Worm (Caenorhabditis elegans) whole organism, L4 larva: ENCODE measurements around the gene unc-24.

ENCODE experiments used
- F37D6.2 ChIP-seq: sonication (generic microtip); optimal IDR thresholded peaks from 2 replicates; lab custom pipeline; 2016; ENCODE audit warnings: mild to moderate bottlenecking, missing genetic modification characterization, missing compliant biosample characterization
- F44E2.7 ChIP-seq: fragments of 200-800 bp; sonication (Bioruptor generic); IDR thresholded peaks from 2 replicates; pipeline ENCODE4 v2.1.2; 2022; ENCODE audit warnings: missing genetic modification characterization, missing compliant biosample characterization
- F49E8.2 ChIP-seq: sonication (generic microtip); optimal IDR thresholded peaks from 2 replicates; lab custom pipeline; 2016; ENCODE audit warnings: missing compliant biosample characterization, mild to moderate bottlenecking, missing genetic modification characterization, borderline replicate concordance
- T26A8.4 ChIP-seq: fragments of 200-800 bp; sonication (Bioruptor generic); IDR thresholded peaks from 2 replicates; pipeline ENCODE4 v1.3.6; 2022; ENCODE audit warnings: missing genetic modification characterization, missing compliant biosample characterization
- Y105C5A.15 ChIP-seq: fragments of 200-800 bp; sonication (Bioruptor generic); IDR thresholded peaks from 2 replicates; pipeline ENCODE4 v1.3.6; 2022; ENCODE audit warnings: missing genetic modification characterization, missing compliant biosample characterization
- Y48G9A.11 ChIP-seq: fragments of 200-800 bp; sonication (Bioruptor generic); IDR thresholded peaks from 2 replicates; pipeline ENCODE4 v1.3.6; 2022; ENCODE audit warnings: missing genetic modification reagents, missing genetic modification characterization, missing compliant biosample characterization
- ZK337.2 ChIP-seq: fragments of 200-800 bp; sonication (Bioruptor generic); IDR thresholded peaks from 2 replicates; pipeline ENCODE4 v1.3.6; 2022; ENCODE audit warnings: missing genetic modification reagents, missing genetic modification characterization, missing compliant biosample characterization
- aha-1 ChIP-seq: fragments of 150-350 bp; peaks from one replicate; lab custom pipeline; 2014; ENCODE audit warnings: missing biosample characterization, missing genetic modification characterization
- ceh-20 ChIP-seq: fragments of 200-800 bp; sonication (Bioruptor generic); IDR thresholded peaks from 2 replicates; pipeline ENCODE4 v1.3.6; 2022; ENCODE audit warnings: missing genetic modification reagents, missing genetic modification characterization, missing compliant biosample characterization
- ceh-44 ChIP-seq: fragments of 200-800 bp; sonication (Bioruptor generic); IDR thresholded peaks from 2 replicates; pipeline ENCODE4 v1.3.6; 2022; ENCODE audit warnings: missing genetic modification reagents, missing genetic modification characterization, missing compliant biosample characterization
- ctbp-1 ChIP-seq: fragments of 200-800 bp; sonication (Bioruptor generic); IDR thresholded peaks from 2 replicates; pipeline ENCODE4 v1.3.6; 2022; ENCODE audit warnings: missing genetic modification reagents, missing genetic modification characterization, missing compliant biosample characterization
- daf-16 ChIP-seq, 3 experiments: sonication (generic microtip); optimal IDR thresholded peaks; 2 replicates each; lab custom pipeline; 2016 to 2017; ENCODE audit warnings: missing genetic modification characterization in 3 of 3, missing genetic modification reagents in 3 of 3, mild to moderate bottlenecking in 2 of 3, missing compliant biosample characterization in 2 of 3, missing biosample characterization in 1 of 3, moderate library complexity in 1 of 3
- daf-19 ChIP-seq: fragments of 200-800 bp; sonication (Bioruptor generic); conservative IDR thresholded peaks from 2 replicates; pipeline ENCODE4 v1.3.6; 2022; ENCODE audit warnings: missing genetic modification characterization, missing compliant biosample characterization
- dmd-8 ChIP-seq: fragments of 200-800 bp; sonication (Bioruptor generic); IDR thresholded peaks from 2 replicates; pipeline ENCODE4 v1.3.6; 2022; ENCODE audit warnings: missing genetic modification characterization, missing compliant biosample characterization
- dmd-9 ChIP-seq: fragments of 200-800 bp; sonication (Bioruptor generic); IDR thresholded peaks from 2 replicates; pipeline ENCODE4 v1.3.6; 2022; ENCODE audit warnings: missing genetic modification reagents, missing genetic modification characterization, missing compliant biosample characterization
- dpl-1 ChIP-seq: fragments of 150-350 bp; optimal IDR thresholded peaks from 2 replicates; lab custom pipeline; 2014; ENCODE audit warnings: missing biosample characterization, missing genetic modification reagents, missing genetic modification characterization
- dve-1 ChIP-seq: sonication (generic microtip); optimal IDR thresholded peaks from 2 replicates; lab custom pipeline; 2017; ENCODE audit warnings: antibody characterized with exemption, mild to moderate bottlenecking, missing genetic modification characterization, missing compliant biosample characterization; ENCODE audit not compliant: insufficient read depth
- egl-43 ChIP-seq: fragments of 200-800 bp; sonication (Bioruptor generic); IDR thresholded peaks from 2 replicates; pipeline ENCODE4 v1.3.6; 2022; ENCODE audit warnings: missing genetic modification reagents, missing genetic modification characterization, missing compliant biosample characterization
- fos-1 ChIP-seq: fragments of 150-350 bp; optimal IDR thresholded peaks from 2 replicates; lab custom pipeline; 2014; ENCODE audit warnings: missing biosample characterization, missing genetic modification characterization
- hlh-11 ChIP-seq: fragments of 200-800 bp; sonication (Bioruptor generic); optimal IDR thresholded peaks from 2 replicates; lab custom pipeline; 2018; ENCODE audit warnings: mild to moderate bottlenecking, missing genetic modification characterization, missing compliant biosample characterization
- hmg-1.1 ChIP-seq: fragments of 200-800 bp; sonication (Bioruptor generic); IDR thresholded peaks from 2 replicates; pipeline ENCODE4 v1.3.6; 2022; ENCODE audit warnings: missing genetic modification reagents, missing genetic modification characterization, missing compliant biosample characterization
- lim-7 ChIP-seq: fragments of 200-800 bp; sonication (Bioruptor generic); IDR thresholded peaks from 2 replicates; pipeline ENCODE4 v1.3.6; 2022; ENCODE audit warnings: missing genetic modification characterization, missing compliant biosample characterization
- lin-38 ChIP-seq: fragments of 200-800 bp; sonication (Bioruptor generic); IDR thresholded peaks from 2 replicates; pipeline ENCODE4 v1.3.6; 2022; ENCODE audit warnings: missing genetic modification reagents, missing genetic modification characterization, missing compliant biosample characterization
- lin-39 ChIP-seq: fragments of 150-350 bp; optimal IDR thresholded peaks from 2 replicates; lab custom pipeline; 2014; ENCODE audit warnings: missing biosample characterization, missing genetic modification reagents, missing genetic modification characterization
- lsy-2 ChIP-seq, 2 experiments: fragments of 150-350 bp in 1 of 2; sonication (generic microtip) in 1 of 2; optimal IDR thresholded peaks; 2 replicates each; lab custom pipeline; 2014 to 2017; ENCODE audit warnings: missing biosample characterization in 2 of 2, missing genetic modification characterization in 2 of 2
- madf-9 ChIP-seq: fragments of 200-800 bp; sonication (Bioruptor generic); conservative IDR thresholded peaks from 2 replicates; pipeline ENCODE4 v1.3.6; 2022; ENCODE audit warnings: missing genetic modification reagents, missing genetic modification characterization, missing compliant biosample characterization
- mdt-29 ChIP-seq: fragments of 200-800 bp; sonication (Bioruptor generic); IDR thresholded peaks from 2 replicates; pipeline ENCODE4 v1.3.6; 2022; ENCODE audit warnings: missing genetic modification reagents, missing genetic modification characterization, missing compliant biosample characterization
- mep-1 ChIP-seq: fragments of 150-350 bp; sonication (generic microtip); optimal IDR thresholded peaks from 3 replicates; lab custom pipeline; 2014; ENCODE audit warnings: missing biosample characterization, missing genetic modification characterization
- nhr-11 ChIP-seq: fragments of 150-350 bp; optimal IDR thresholded peaks from 2 replicates; lab custom pipeline; 2014; ENCODE audit warnings: missing biosample characterization, missing genetic modification characterization
- nhr-111 ChIP-seq: fragments of 200-800 bp; sonication (Bioruptor generic); optimal IDR thresholded peaks from 2 replicates; lab custom pipeline; 2018; ENCODE audit warnings: mild to moderate bottlenecking, missing genetic modification characterization, missing compliant biosample characterization
- nhr-237 ChIP-seq: sonication (generic microtip); optimal IDR thresholded peaks from 2 replicates; lab custom pipeline; 2017; ENCODE audit warnings: missing biosample characterization, missing genetic modification characterization
- nhr-25 ChIP-seq: sonication (generic microtip); optimal IDR thresholded peaks from 2 replicates; lab custom pipeline; 2017; ENCODE audit warnings: missing genetic modification characterization, mild to moderate bottlenecking, missing compliant biosample characterization, antibody characterized with exemption, moderate library complexity, borderline replicate concordance; ENCODE audit not compliant: insufficient read depth
- nhr-42 ChIP-seq: fragments of 200-800 bp; sonication (Bioruptor generic); IDR thresholded peaks from 2 replicates; pipeline ENCODE4 v1.3.6; 2022; ENCODE audit warnings: missing genetic modification characterization, missing compliant biosample characterization
- nhr-6 ChIP-seq: fragments of 150-350 bp; optimal IDR thresholded peaks from 2 replicates; lab custom pipeline; 2014; ENCODE audit warnings: missing biosample characterization, missing genetic modification characterization
- pqm-1 ChIP-seq: sonication (generic microtip); optimal IDR thresholded peaks from 2 replicates; lab custom pipeline; 2017; ENCODE audit warnings: missing biosample characterization, missing genetic modification characterization
- rbr-2 ChIP-seq: sonication (generic microtip); optimal IDR thresholded peaks from 2 replicates; lab custom pipeline; 2016; ENCODE audit warnings: missing genotype, missing genetic modification characterization, missing compliant biosample characterization
- saeg-2 ChIP-seq: fragments of 200-800 bp; sonication (Bioruptor generic); IDR thresholded peaks from 2 replicates; pipeline ENCODE4 v1.3.6; 2022; ENCODE audit warnings: missing genetic modification reagents, missing genetic modification characterization, missing compliant biosample characterization
- sdz-12 ChIP-seq: fragments of 200-800 bp; sonication (Bioruptor generic); optimal IDR thresholded peaks from 2 replicates; lab custom pipeline; 2018; ENCODE audit warnings: mild to moderate bottlenecking, missing genetic modification characterization, missing compliant biosample characterization
- set-16 ChIP-seq: fragments of 200-800 bp; sonication (Bioruptor generic); IDR thresholded peaks from 2 replicates; pipeline ENCODE4 v1.3.6; 2022; ENCODE audit warnings: missing genetic modification reagents, missing genetic modification characterization, missing compliant biosample characterization
- skn-1 ChIP-seq: fragments of 150-350 bp; optimal IDR thresholded peaks from 2 replicates; lab custom pipeline; 2014; ENCODE audit warnings: missing biosample characterization, missing genetic modification characterization
- tra-1 ChIP-seq: fragments of 200-800 bp; sonication (Bioruptor generic); IDR thresholded peaks from 2 replicates; pipeline ENCODE4 v1.3.6; 2022; ENCODE audit warnings: missing genetic modification reagents, missing genetic modification characterization, missing compliant biosample characterization
- unc-130 ChIP-seq: sonication (generic microtip); optimal IDR thresholded peaks from 2 replicates; lab custom pipeline; 2016; ENCODE audit warnings: missing genetic modification reagents, missing genetic modification characterization, missing compliant biosample characterization
- unc-62 ChIP-seq, 3 experiments: fragments of 150-350 bp in 1 of 3; sonication (generic microtip); optimal IDR thresholded peaks in 2 of 3; peaks in 1 of 3; 1 replicate in 1 of 3; 2 replicates in 2 of 3; lab custom pipeline; 2014 to 2017; ENCODE audit warnings: missing biosample characterization in 3 of 3, missing genetic modification characterization in 3 of 3, missing genetic modification reagents in 3 of 3, missing genotype in 1 of 3
- zag-1 ChIP-seq: fragments of 150-350 bp; optimal IDR thresholded peaks from 2 replicates; lab custom pipeline; 2014; ENCODE audit warnings: missing biosample characterization, missing genetic modification characterization
- zfp-3 ChIP-seq: fragments of 200-800 bp; sonication (Bioruptor generic); conservative IDR thresholded peaks from 2 replicates; pipeline ENCODE4 v1.3.6; 2022; ENCODE audit warnings: missing genetic modification reagents, missing genetic modification characterization, missing compliant biosample characterization

The unc-24 gene

DNA sequence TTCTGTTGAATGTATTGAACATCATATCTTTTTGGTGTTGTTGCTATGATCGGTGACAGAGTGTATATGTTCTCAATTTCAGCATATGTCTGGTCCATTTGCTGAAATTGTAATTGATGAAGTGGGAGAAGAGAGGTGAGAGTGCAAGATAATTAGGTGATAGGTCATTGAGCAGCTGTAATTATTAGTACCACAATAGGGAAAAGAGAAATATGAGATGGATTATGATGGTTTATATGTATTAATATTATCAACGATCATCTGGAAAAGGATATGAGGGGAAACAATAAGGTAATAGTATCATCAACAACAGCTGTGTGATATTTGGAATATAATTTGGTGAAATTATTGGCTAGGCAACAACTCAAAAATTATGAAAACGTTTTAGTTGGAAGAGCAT lies 32.7 kb downstream of the unc-24 start, which contains the start of gene Y42H9B.3:
Gene Y42H9B.3, minus strand, starts transcription at position 101 of the 400 bp plus-strand sequence.
- TF ChIP-seq ceh-20 (GFP tag; lab: Robert Waterston, UW) (no peak), zfp-3 (GFP tag; lab: Robert Waterston, UW) (no peak), nhr-6 (tag; lab: Kevin White, UChicago) (no peak), F37D6.2 (tag; lab: Kevin White, UChicago) (no peak), unc-62 (GFP tag; optimal IDR thresholded peaks at IDR 0.05 in 1 of 2; lab: Kevin White, UChicago) (no peak), unc-62 (tag; optimal IDR thresholded peaks at IDR 0.05; lab: Kevin White, UChicago) (no peak), madf-9 (GFP tag; lab: Robert Waterston, UW) (no peak), F44E2.7 (GFP tag; lab: Robert Waterston, UW) (no peak), lin-39 (tag; lab: Kevin White, UChicago) (no peak), Y105C5A.15 (GFP tag; lab: Robert Waterston, UW) (no peak), dmd-8 (GFP tag; lab: Robert Waterston, UW) (no peak), zag-1 (tag; lab: Kevin White, UChicago) (no peak), saeg-2 (GFP tag; lab: Robert Waterston, UW) (no peak), skn-1 (tag; lab: Kevin White, UChicago) (no peak), nhr-11 (tag; lab: Kevin White, UChicago) (no peak), nhr-237 (tag; lab: Kevin White, UChicago) (no peak), hlh-11 (no peak), daf-16 (GFP tag; optimal IDR thresholded peaks at IDR 0.05; lab: Kevin White, UChicago) (no peak), daf-16 (tag; optimal IDR thresholded peaks at IDR 0.05; lab: Kevin White, UChicago) (no peak), F49E8.2 (tag; lab: Kevin White, UChicago) (no peak), lim-7 (GFP tag; lab: Robert Waterston, UW) (no peak)

- TF ChIP-seq nhr-111 (GFP tag; lab: Kevin White, UChicago) (no peak), fos-1 (tag; lab: Kevin White, UChicago) (no peak), hmg-1.1 (GFP tag; lab: Robert Waterston, UW) (no peak), pqm-1 (tag; lab: Kevin White, UChicago) (no peak), nhr-25 (no peak), set-16 (no peak), T26A8.4 (GFP tag; lab: Robert Waterston, UW) (no peak), aha-1 (tag; lab: Kevin White, UChicago) (peak; percentile 64)
- TF ChIP-seq, all 104 proteins: peak for 1
Measured at ce11 chrIV:8013849-8014248, 34.2 kb downstream of the unc-24 start, which contains the start of gene C26B2.8. Gene C26B2.8, plus strand, starts transcription at chrIV:8014149.

- TF ChIP-seq rbr-2 (peak; percentile 67), Y48G9A.11 (GFP tag; lab: Robert Waterston, UW) (peak; percentile 99), nhr-42 (GFP tag; lab: Robert Waterston, UW) (peak; percentile 62; the same call in 1 of the 2 replicates), dmd-9 (GFP tag; lab: Robert Waterston, UW) (peak; percentile 88), lin-38 (GFP tag; lab: Robert Waterston, UW) (peak; percentile 80), madf-9 (GFP tag; lab: Robert Waterston, UW) (peak; percentile 70; the same call in 1 of the 2 replicates), mep-1 (tag; lab: Kevin White, UChicago) (peak; percentile 78), F37D6.2 (tag; lab: Kevin White, UChicago) (peak; percentile 16), hlh-11 (peak; percentile 29), mdt-29 (GFP tag; lab: Robert Waterston, UW) (peak; percentile 6; the same call in 1 of the 2 replicates), aha-1 (tag; lab: Kevin White, UChicago) (peak; percentile 68), ceh-20 (GFP tag; lab: Robert Waterston, UW) (peak; percentile 72; the same call in 1 of the 2 replicates), sdz-12 (GFP tag; lab: Kevin White, UChicago) (peak; percentile 11), unc-130 (peak; percentile 82), ZK337.2 (peak; percentile 88), dve-1 (tag; lab: Kevin White, UChicago) (peak; percentile 30), daf-19 (0 out of 2 replicates have a peak, but pooled peaks have one; percentile 16), ctbp-1 (GFP tag; lab: Robert Waterston, UW) (peak; percentile 61), ceh-44 (peak; percentile 96), egl-43 (peak; percentile 67; the same call in 1 of the 2 replicates), hmg-1.1 (GFP tag; lab: Robert Waterston, UW) (peak; percentile 60), dpl-1 (peak; percentile 74), lsy-2 (tag; optimal IDR thresholded peaks at IDR 0.05; lab: Kevin White, UChicago) (peak; percentile 59 to 63), tra-1 (GFP tag; lab: Robert Waterston, UW) (0 out of 2 replicates have a peak, but pooled peaks have one; percentile 53)
Measured at ce11 chrIV:8015726-8016312, 36.1 kb downstream of the unc-24 start, which contains the start of gene C26B2.7. Gene C26B2.7, plus strand, starts transcription at chrIV:8016274.
